Fruit fly (Drosophila melanogaster) whole organism, embryonic: ENCODE data around the gene CG13364.

Experiments used
- Abd-B ChIP-seq: fragments of 200-800 bp; sonication (Bioruptor generic); optimal IDR thresholded peaks from 2 replicates; lab custom pipeline; 2018; ENCODE audit warnings: missing biosample characterization, mild to moderate bottlenecking, missing genetic modification characterization, moderate library complexity
- CG10959 ChIP-seq: fragments of 200-800 bp; sonication (Bioruptor generic); IDR thresholded peaks from 2 replicates; pipeline ENCODE4 v1.3.6; 2022; ENCODE audit warnings: missing biosample characterization, missing genetic modification characterization
- CG11085 ChIP-seq: fragments of 200-800 bp; sonication (Bioruptor generic); IDR thresholded peaks from 2 replicates; pipeline ENCODE4 v1.3.6; 2022; ENCODE audit warnings: missing biosample characterization, missing genetic modification characterization
- CG12942 ChIP-seq: fragments of 200-800 bp; sonication (Bioruptor generic); optimal IDR thresholded peaks from 3 replicates; lab custom pipeline; 2016; ENCODE audit warnings: missing biosample characterization, missing genetic modification characterization
- CG13775 ChIP-seq: fragments of 200-800 bp; sonication (Bioruptor generic); optimal IDR thresholded peaks from 3 replicates; lab custom pipeline; 2017; ENCODE audit warnings: missing biosample characterization, mild to moderate bottlenecking, missing genetic modification characterization
- CG14014 ChIP-seq: fragments of 200-800 bp; sonication (Bioruptor generic); IDR thresholded peaks from 2 replicates; pipeline ENCODE4 v1.3.6; 2022; ENCODE audit warnings: missing biosample characterization, missing genetic modification characterization
- CG14441 ChIP-seq: fragments of 200-800 bp; sonication (Bioruptor generic); IDR thresholded peaks from 2 replicates; pipeline ENCODE4 v1.3.6; 2022; ENCODE audit warnings: missing biosample characterization, missing genetic modification characterization
- CG14965 ChIP-seq: fragments of 200-800 bp; sonication (Bioruptor generic); optimal IDR thresholded peaks from 2 replicates; lab custom pipeline; 2016; ENCODE audit warnings: missing biosample characterization, missing genetic modification characterization, borderline replicate concordance
- CG15073 ChIP-seq: fragments of 200-800 bp; sonication (Bioruptor generic); optimal IDR thresholded peaks from 2 replicates; lab custom pipeline; 2016; ENCODE audit warnings: missing biosample characterization, missing genetic modification characterization
- CG17361 ChIP-seq: fragments of 200-800 bp; sonication (Bioruptor generic); IDR thresholded peaks from 3 replicates; pipeline ENCODE4 v1.3.6; 2022; ENCODE audit warnings: missing biosample characterization, missing genetic modification characterization
- CG17912 ChIP-seq: fragments of 200-800 bp; sonication (Bioruptor generic); optimal IDR thresholded peaks from 2 replicates; lab custom pipeline; 2018; ENCODE audit warnings: missing biosample characterization, mild to moderate bottlenecking, missing genetic modification characterization
- CG18764 ChIP-seq: fragments of 200-800 bp; sonication (Bioruptor generic); optimal IDR thresholded peaks from 3 replicates; lab custom pipeline; 2016; ENCODE audit warnings: missing biosample characterization, missing genetic modification characterization
- CG2120 ChIP-seq: fragments of 200-800 bp; sonication (Bioruptor generic); optimal IDR thresholded peaks from 3 replicates; lab custom pipeline; 2016; ENCODE audit warnings: missing biosample characterization, missing genetic modification characterization
- CG32532 ChIP-seq: fragments of 200-800 bp; sonication (Bioruptor generic); IDR thresholded peaks from 2 replicates; pipeline ENCODE4 v1.3.6; 2022; ENCODE audit warnings: missing biosample characterization, missing genetic modification characterization
- CG33557 ChIP-seq: fragments of 200-800 bp; sonication (Bioruptor generic); optimal IDR thresholded peaks from 2 replicates; lab custom pipeline; 2019; ENCODE audit warnings: missing biosample characterization, mild to moderate bottlenecking, missing genetic modification characterization, moderate library complexity
- CG6272 ChIP-seq: fragments of 200-800 bp; sonication (Bioruptor generic); IDR thresholded peaks from 2 replicates; pipeline ENCODE4 v1.3.6; 2022; ENCODE audit warnings: missing biosample characterization, missing genetic modification characterization
- CG7963 ChIP-seq: fragments of 200-800 bp; sonication (Bioruptor generic); IDR thresholded peaks from 3 replicates; pipeline ENCODE4 v1.3.6; 2022; ENCODE audit warnings: missing biosample characterization, missing genetic modification characterization; ENCODE audit not compliant: partially characterized antibody
- Dref ChIP-seq: fragments of 200-800 bp; sonication (Bioruptor generic); IDR thresholded peaks from 2 replicates; pipeline ENCODE4 v1.3.6; 2022; ENCODE audit warnings: missing biosample characterization, missing genetic modification characterization
- Eip74EF ChIP-seq, 2 experiments: fragments of 200-800 bp in 1 of 2; fragments of >200 bp in 1 of 2; sonication (Bioruptor generic) in 1 of 2; optimal IDR thresholded peaks; 2 replicates each; lab custom pipeline; 2017 to 2019; ENCODE audit warnings: missing biosample characterization in 2 of 2, missing genetic modification characterization in 2 of 2, mild to moderate bottlenecking in 1 of 2, moderate library complexity in 1 of 2
- HHEX ChIP-seq: fragments of 200-800 bp; sonication (Bioruptor generic); optimal IDR thresholded peaks from 3 replicates; lab custom pipeline; 2017; ENCODE audit warnings: missing biosample characterization, mild to moderate bottlenecking, missing genetic modification characterization, missing genetic modification reagents
- Hey ChIP-seq: fragments of 200-800 bp; sonication (Bioruptor generic); optimal IDR thresholded peaks from 3 replicates; lab custom pipeline; 2018; ENCODE audit warnings: missing biosample characterization, mild to moderate bottlenecking, missing genetic modification characterization
- Hr39 ChIP-seq: fragments of >200 bp; optimal IDR thresholded peaks from 2 replicates; lab custom pipeline; 2017
- MESR4 ChIP-seq: fragments of 200-800 bp; sonication (Bioruptor generic); optimal IDR thresholded peaks from 2 replicates; lab custom pipeline; 2018; ENCODE audit warnings: missing biosample characterization, mild to moderate bottlenecking, missing genetic modification characterization, moderate library complexity
- Myb ChIP-seq: fragments of 200-800 bp; sonication (Bioruptor generic); optimal IDR thresholded peaks from 2 replicates; lab custom pipeline; 2016; ENCODE audit warnings: missing biosample characterization, missing genetic modification characterization
- NFAT ChIP-seq: fragments of 200-800 bp; sonication (Bioruptor generic); IDR thresholded peaks from 2 replicates; pipeline ENCODE4 v1.3.6; 2022; ENCODE audit warnings: missing biosample characterization, missing genetic modification characterization
- Oli ChIP-seq: fragments of 200-800 bp; sonication (Bioruptor generic); optimal IDR thresholded peaks from 2 replicates; lab custom pipeline; 2018; ENCODE audit warnings: missing biosample characterization, mild to moderate bottlenecking, missing genetic modification characterization, moderate library complexity
- Opbp ChIP-seq: fragments of 200-800 bp; sonication (Bioruptor generic); IDR thresholded peaks from 3 replicates; pipeline ENCODE4 v1.3.6; 2022; ENCODE audit warnings: missing biosample characterization, missing genetic modification characterization; ENCODE audit not compliant: partially characterized antibody
- PHDP ChIP-seq: fragments of 200-800 bp; sonication (Bioruptor generic); optimal IDR thresholded peaks from 3 replicates; lab custom pipeline; 2018; ENCODE audit warnings: missing biosample characterization, mild to moderate bottlenecking, missing genetic modification characterization, moderate library complexity
- Ssrp ChIP-seq: fragments of 200-800 bp; sonication (Bioruptor generic); optimal IDR thresholded peaks from 2 replicates; lab custom pipeline; 2018; ENCODE audit warnings: missing biosample characterization, mild to moderate bottlenecking, missing genetic modification characterization, moderate library complexity
- Vsx1 ChIP-seq: fragments of 200-800 bp; sonication (Bioruptor generic); optimal IDR thresholded peaks from 2 replicates; lab custom pipeline; 2017; ENCODE audit warnings: missing biosample characterization, mild to moderate bottlenecking, missing genetic modification characterization, missing genetic modification reagents
- ac ChIP-seq: fragments of 200-800 bp; sonication (Bioruptor generic); optimal IDR thresholded peaks from 3 replicates; lab custom pipeline; 2017; ENCODE audit warnings: missing biosample characterization, mild to moderate bottlenecking, missing genetic modification characterization
- chm ChIP-seq: fragments of 200-800 bp; sonication (Bioruptor generic); IDR thresholded peaks from 2 replicates; pipeline ENCODE4 v1.3.6; 2022; ENCODE audit warnings: missing biosample characterization, missing genetic modification characterization
- disco-r ChIP-seq: fragments of 200-800 bp; sonication (Bioruptor generic); optimal IDR thresholded peaks from 2 replicates; lab custom pipeline; 2016; ENCODE audit warnings: missing biosample characterization, missing genetic modification characterization
- grn ChIP-seq: fragments of 200-800 bp; sonication (Bioruptor generic); optimal IDR thresholded peaks from 3 replicates; lab custom pipeline; 2017; ENCODE audit warnings: missing biosample characterization, missing genetic modification characterization
- her ChIP-seq: fragments of 200-800 bp; sonication (Bioruptor generic); optimal IDR thresholded peaks from 2 replicates; lab custom pipeline; 2016; ENCODE audit warnings: missing biosample characterization, missing genetic modification characterization
- ind ChIP-seq: fragments of 200-800 bp; sonication (Bioruptor generic); optimal IDR thresholded peaks from 3 replicates; lab custom pipeline; 2016; ENCODE audit warnings: missing biosample characterization, missing genetic modification characterization
- kni ChIP-seq: fragments of 200-800 bp; sonication (Bioruptor generic); optimal IDR thresholded peaks from 3 replicates; lab custom pipeline; 2017; ENCODE audit warnings: mild to moderate bottlenecking, missing biosample characterization, missing genetic modification reagents, missing genetic modification characterization
- lilli ChIP-seq: fragments of 200-800 bp; sonication (Bioruptor generic); optimal IDR thresholded peaks from 3 replicates; lab custom pipeline; 2016; ENCODE audit warnings: missing biosample characterization, missing genetic modification characterization
- nerfin-2 ChIP-seq: fragments of 200-800 bp; sonication (Bioruptor generic); IDR thresholded peaks from 2 replicates; pipeline ENCODE4 v1.3.6; 2022; ENCODE audit warnings: missing biosample characterization, missing genetic modification characterization; ENCODE audit not compliant: partially characterized antibody
- onecut ChIP-seq: fragments of 200-800 bp; sonication (Bioruptor generic); IDR thresholded peaks from 2 replicates; pipeline ENCODE4 v1.3.6; 2022; ENCODE audit warnings: missing biosample characterization, missing genetic modification characterization
- pzg ChIP-seq: fragments of 200-800 bp; sonication (Bioruptor generic); optimal IDR thresholded peaks from 3 replicates; lab custom pipeline; 2018; ENCODE audit warnings: missing biosample characterization, mild to moderate bottlenecking, missing genetic modification characterization, moderate library complexity
- ranshi ChIP-seq: fragments of 200-800 bp; sonication (Bioruptor generic); IDR thresholded peaks from 2 replicates; pipeline ENCODE4 v1.3.6; 2022; ENCODE audit warnings: missing biosample characterization, missing genetic modification characterization
- repo ChIP-seq: fragments of 200-800 bp; sonication (Bioruptor generic); optimal IDR thresholded peaks from 2 replicates; lab custom pipeline; 2016; ENCODE audit warnings: missing biosample characterization, missing genetic modification characterization
- scrt ChIP-seq: fragments of 200-800 bp; sonication (Bioruptor generic); optimal IDR thresholded peaks from 2 replicates; lab custom pipeline; 2018; ENCODE audit warnings: missing biosample characterization, mild to moderate bottlenecking, missing genetic modification characterization, moderate library complexity
- slou ChIP-seq: fragments of 200-800 bp; sonication (Bioruptor generic); optimal IDR thresholded peaks from 3 replicates; lab custom pipeline; 2016; ENCODE audit warnings: missing biosample characterization, missing genetic modification characterization
- sna ChIP-seq: fragments of 200-800 bp; sonication (Bioruptor generic); IDR thresholded peaks from 2 replicates; pipeline ENCODE4 v1.3.6; 2022; ENCODE audit warnings: missing biosample characterization, missing genetic modification characterization; ENCODE audit not compliant: partially characterized antibody
- unpg ChIP-seq: fragments of 200-800 bp; sonication (Bioruptor generic); optimal IDR thresholded peaks from 3 replicates; lab custom pipeline; 2018; ENCODE audit warnings: missing biosample characterization, mild to moderate bottlenecking, missing genetic modification characterization, moderate library complexity
- wek ChIP-seq: fragments of 200-800 bp; sonication (Bioruptor generic); optimal IDR thresholded peaks from 3 replicates; lab custom pipeline; 2018; ENCODE audit warnings: missing biosample characterization, mild to moderate bottlenecking, missing genetic modification characterization, moderate library complexity
- zf30C ChIP-seq: fragments of 200-800 bp; sonication (Bioruptor generic); optimal IDR thresholded peaks from 3 replicates; lab custom pipeline; 2018; ENCODE audit warnings: missing biosample characterization, mild to moderate bottlenecking, missing genetic modification characterization

Gene CG13364

dm6 chrX:655492-656379 lies 30.7 kb upstream of the CG13364 start, which contains the start of the genes Hmt4-20 and SkpA (continued):
- TF ChIP-seq Opbp (GFP tag; lab: Robert Waterston, UW), result peak; percentile 93
- TF ChIP-seq PHDP (tag; lab: Kevin White, UChicago), result no peak
- 0 out of 2 replicates have a peak, but pooled peaks have one; percentile 15 for TF ChIP-seq CG11085 (GFP tag; lab: Robert Waterston, UW)
- no peak for TF ChIP-seq CG32532 (GFP tag; lab: Robert Waterston, UW)
- peak; percentile 36; the same call in 1 of the 2 replicates for TF ChIP-seq CG6272 (GFP tag; lab: Robert Waterston, UW)
- TF ChIP-seq Vsx1, result no peak
- no peak for TF ChIP-seq Ssrp (tag; lab: Kevin White, UChicago)
- TF ChIP-seq Hey (tag; lab: Kevin White, UChicago), result no peak
- no peak for TF ChIP-seq disco-r
- TF ChIP-seq ind (GFP tag; lab: Kevin White, UChicago), result no peak
- no peak for TF ChIP-seq onecut
- no peak for TF ChIP-seq Eip74EF (GFP tag; optimal IDR thresholded peaks at IDR 0.05; lab: Kevin White, UChicago)
- TF ChIP-seq CG17361 (GFP tag; lab: Robert Waterston, UW), result peak; percentile 37; the same call in 2 of the 3 replicates
- TF ChIP-seq Oli (tag; lab: Kevin White, UChicago), result no peak
- TF ChIP-seq CG12942, result no peak
- no peak for TF ChIP-seq CG14441
- TF ChIP-seq HHEX (GFP tag; lab: Kevin White, UChicago), result no peak
- no peak for TF ChIP-seq CG18764 (GFP tag; lab: Kevin White, UChicago)
- peak; percentile 87 for TF ChIP-seq MESR4
- no peak for TF ChIP-seq ac (GFP tag; lab: Kevin White, UChicago)
- peak; percentile 88 for TF ChIP-seq pzg (GFP tag; lab: Kevin White, UChicago)
- TF ChIP-seq CG2120 (GFP tag; lab: Kevin White, UChicago), result no peak
- TF ChIP-seq CG15073 (GFP tag; lab: Kevin White, UChicago), result no peak
- no peak for TF ChIP-seq ranshi
- peak; percentile 74 for TF ChIP-seq Myb (GFP tag; lab: Kevin White, UChicago)
- TF ChIP-seq CG14014 (GFP tag; lab: Robert Waterston, UW), result no peak
- TF ChIP-seq grn, result no peak
- TF ChIP-seq nerfin-2 (GFP tag; lab: Robert Waterston, UW), result peak; percentile 82
- no peak for TF ChIP-seq CG17912 (GFP tag; lab: Kevin White, UChicago)
- TF ChIP-seq Hr39 (lab: Kevin White, UChicago), result no peak
- no peak for TF ChIP-seq slou
- no peak for TF ChIP-seq CG10959 (GFP tag; lab: Robert Waterston, UW)
- no peak for TF ChIP-seq kni (GFP tag; lab: Kevin White, UChicago)
- TF ChIP-seq her, result no peak
- TF ChIP-seq wek, result no peak
- TF ChIP-seq NFAT (GFP tag; lab: Robert Waterston, UW), result peak; percentile 16; the same call in 1 of the 2 replicates
- TF ChIP-seq scrt (GFP tag; lab: Kevin White, UChicago), result no peak
- peak; percentile 42 for TF ChIP-seq Abd-B
- no peak for TF ChIP-seq CG33557 (GFP tag; lab: Kevin White, UChicago)
- TF ChIP-seq zf30C (GFP tag; lab: Kevin White, UChicago), result no peak
- TF ChIP-seq repo (GFP tag; lab: Kevin White, UChicago), result no peak
- TF ChIP-seq CG13775 (GFP tag; lab: Kevin White, UChicago), result peak; percentile 13
- no peak for TF ChIP-seq unpg (GFP tag; lab: Kevin White, UChicago)
- TF ChIP-seq CG14965, result no peak
- TF ChIP-seq lilli, result no peak
- peak; percentile 85 for TF ChIP-seq sna (GFP tag; lab: Robert Waterston, UW)
- TF ChIP-seq chm, result no peak
- peak; percentile 88 for TF ChIP-seq CG7963 (GFP tag; lab: Robert Waterston, UW)
- TF ChIP-seq Dref (GFP tag; lab: Robert Waterston, UW), result peak; percentile 90
